Fruit fly (Drosophila melanogaster) whole organism, embryonic: Measurements from ENCODE around the gene CG42232.

Experiments
- Abd-B ChIP-seq: fragments of 200-800 bp; sonication (Bioruptor generic); optimal IDR thresholded peaks from 2 replicates; lab custom pipeline; 2018; ENCODE audit warnings: missing biosample characterization, mild to moderate bottlenecking, missing genetic modification characterization, moderate library complexity
- CG11085 ChIP-seq: fragments of 200-800 bp; sonication (Bioruptor generic); IDR thresholded peaks from 2 replicates; pipeline ENCODE4 v1.3.6; 2022; ENCODE audit warnings: missing biosample characterization, missing genetic modification characterization
- CG1233 ChIP-seq: fragments of 200-800 bp; sonication (Bioruptor generic); optimal IDR thresholded peaks from 4 replicates; lab custom pipeline; 2018; ENCODE audit warnings: missing biosample characterization, mild to moderate bottlenecking, missing genetic modification characterization
- CG12744 ChIP-seq: fragments of 200-800 bp; sonication (Bioruptor generic); optimal IDR thresholded peaks from 2 replicates; lab custom pipeline; 2016; ENCODE audit warnings: missing biosample characterization, missing genetic modification characterization
- CG14710 ChIP-seq: fragments of 200-800 bp; sonication (Bioruptor generic); optimal IDR thresholded peaks from 3 replicates; lab custom pipeline; 2019; ENCODE audit warnings: missing biosample characterization, mild to moderate bottlenecking, missing genetic modification characterization, moderate library complexity
- CG15073 ChIP-seq: fragments of 200-800 bp; sonication (Bioruptor generic); optimal IDR thresholded peaks from 2 replicates; lab custom pipeline; 2016; ENCODE audit warnings: missing biosample characterization, missing genetic modification characterization
- CG1529 ChIP-seq: fragments of 200-800 bp; sonication (Bioruptor generic); optimal IDR thresholded peaks from 3 replicates; lab custom pipeline; 2018; ENCODE audit warnings: missing biosample characterization, missing genetic modification characterization
- CG17361 ChIP-seq: fragments of 200-800 bp; sonication (Bioruptor generic); IDR thresholded peaks from 3 replicates; pipeline ENCODE4 v1.3.6; 2022; ENCODE audit warnings: missing biosample characterization, missing genetic modification characterization
- CG1832 ChIP-seq: fragments of 200-800 bp; sonication (Bioruptor generic); optimal IDR thresholded peaks from 2 replicates; lab custom pipeline; 2017; ENCODE audit warnings: missing biosample characterization, mild to moderate bottlenecking, missing genetic modification characterization, inconsistent platforms
- CG2116 ChIP-seq: fragments of 200-800 bp; sonication (Bioruptor generic); optimal IDR thresholded peaks from 3 replicates; lab custom pipeline; 2018; ENCODE audit warnings: missing biosample characterization, mild to moderate bottlenecking, missing genetic modification characterization
- CG2712 ChIP-seq: fragments of 200-800 bp; optimal IDR thresholded peaks from 3 replicates; lab custom pipeline; 2019; ENCODE audit warnings: missing biosample characterization, mild to moderate bottlenecking, missing genetic modification characterization, moderate library complexity
- CG31388 ChIP-seq: fragments of 200-800 bp; sonication (Bioruptor generic); optimal IDR thresholded peaks from 2 replicates; lab custom pipeline; 2016; ENCODE audit warnings: missing biosample characterization, missing genetic modification characterization
- CG34422 ChIP-seq: fragments of 200-800 bp; sonication (Bioruptor generic); IDR thresholded peaks from 3 replicates; pipeline ENCODE4 v1.3.6; 2022; ENCODE audit warnings: missing biosample characterization, missing genetic modification characterization
- CG3995 ChIP-seq: fragments of 200-800 bp; sonication (Bioruptor generic); optimal IDR thresholded peaks from 3 replicates; lab custom pipeline; 2016; ENCODE audit warnings: missing biosample characterization, missing genetic modification characterization
- CG4328 ChIP-seq: fragments of 200-800 bp; sonication (Bioruptor generic); optimal IDR thresholded peaks from 3 replicates; lab custom pipeline; 2017; ENCODE audit warnings: missing biosample characterization, missing genetic modification reagents, missing genetic modification characterization
- CG5180 ChIP-seq: fragments of 200-800 bp; sonication (Bioruptor generic); optimal IDR thresholded peaks from 3 replicates; lab custom pipeline; 2017; ENCODE audit warnings: missing biosample characterization, missing genetic modification characterization, mild to moderate bottlenecking, moderate library complexity, missing genetic modification reagents
- CG6272 ChIP-seq: fragments of 200-800 bp; sonication (Bioruptor generic); IDR thresholded peaks from 2 replicates; pipeline ENCODE4 v1.3.6; 2022; ENCODE audit warnings: missing biosample characterization, missing genetic modification characterization
- CG6765 ChIP-seq: fragments of 200-800 bp; sonication (Bioruptor generic); optimal IDR thresholded peaks from 3 replicates; lab custom pipeline; 2017; ENCODE audit warnings: missing biosample characterization, mild to moderate bottlenecking, missing genetic modification characterization
- CG7357 ChIP-seq: fragments of 200-800 bp; sonication (Bioruptor generic); IDR thresholded peaks from 3 replicates; pipeline ENCODE4 v1.3.6; 2022; ENCODE audit warnings: missing biosample characterization, missing genetic modification characterization
- CG7987 ChIP-seq: fragments of 200-800 bp; sonication (Bioruptor generic); optimal IDR thresholded peaks from 2 replicates; lab custom pipeline; 2018; ENCODE audit warnings: missing biosample characterization, mild to moderate bottlenecking, missing genetic modification characterization, moderate library complexity
- CG8359 ChIP-seq: fragments of 200-800 bp; sonication (Bioruptor generic); optimal IDR thresholded peaks from 2 replicates; lab custom pipeline; 2017; ENCODE audit warnings: missing biosample characterization, mild to moderate bottlenecking, missing genetic modification characterization, borderline replicate concordance
- Ets65A ChIP-seq: fragments of 200-800 bp; sonication (Bioruptor generic); peaks from one replicate; lab custom pipeline; 2016; ENCODE audit warnings: missing biosample characterization, missing genetic modification characterization
- GATAe ChIP-seq: fragments of 200-800 bp; sonication (Bioruptor generic); conservative IDR thresholded peaks from 2 replicates; pipeline ENCODE4 v1.3.6; 2022; ENCODE audit warnings: missing biosample characterization, missing genetic modification characterization
- Hmr ChIP-seq: fragments of 200-800 bp; sonication (Bioruptor generic); optimal IDR thresholded peaks from 3 replicates; lab custom pipeline; 2017; ENCODE audit warnings: mild to moderate bottlenecking, missing biosample characterization, missing genetic modification reagents, missing genetic modification characterization
- MBD-R2 ChIP-seq: fragments of 200-800 bp; sonication (Bioruptor generic); IDR thresholded peaks from 2 replicates; pipeline ENCODE4 v1.3.6; 2022; ENCODE audit warnings: missing biosample characterization, missing genetic modification characterization
- Neu2 ChIP-seq: fragments of 200-800 bp; sonication (Bioruptor generic); optimal IDR thresholded peaks from 3 replicates; lab custom pipeline; 2016; ENCODE audit warnings: missing biosample characterization, missing genetic modification characterization, borderline replicate concordance
- Nf-YA ChIP-seq: fragments of 200-800 bp; sonication (Bioruptor generic); IDR thresholded peaks from 2 replicates; pipeline ENCODE4 v1.3.6; 2022; ENCODE audit warnings: missing biosample characterization, missing genetic modification characterization
- Oli ChIP-seq: fragments of 200-800 bp; sonication (Bioruptor generic); optimal IDR thresholded peaks from 2 replicates; lab custom pipeline; 2018; ENCODE audit warnings: missing biosample characterization, mild to moderate bottlenecking, missing genetic modification characterization, moderate library complexity
- Poxn ChIP-seq: fragments of 200-800 bp; sonication (Bioruptor generic); IDR thresholded peaks from 2 replicates; pipeline ENCODE4 v1.3.6; 2022; ENCODE audit warnings: missing biosample characterization, missing genetic modification characterization
- Ptx1 ChIP-seq: fragments of 200-800 bp; sonication (Bioruptor generic); IDR thresholded peaks from 2 replicates; pipeline ENCODE4 v1.3.6; 2022; ENCODE audit warnings: missing biosample characterization, missing genetic modification characterization
- Stat92E ChIP-seq, 3 experiments: fragments of >200 bp in 2 of 3; fragments of 200-800 bp in 1 of 3; sonication (Bioruptor generic) in 1 of 3; optimal IDR thresholded peaks; 2 replicates each; lab custom pipeline; 2017 to 2019; ENCODE audit warnings: missing biosample characterization in 3 of 3, missing genetic modification characterization in 3 of 3, mild to moderate bottlenecking in 1 of 3, moderate library complexity in 1 of 3
- al ChIP-seq: fragments of 200-800 bp; sonication (Bioruptor generic); IDR thresholded peaks from 2 replicates; pipeline ENCODE4 v1.3.6; 2022; ENCODE audit warnings: missing biosample characterization, missing genetic modification characterization
- amos ChIP-seq: fragments of 200-800 bp; sonication (Bioruptor generic); IDR thresholded peaks from 2 replicates; pipeline ENCODE4 v1.3.6; 2022; ENCODE audit warnings: missing biosample characterization, missing genetic modification characterization; ENCODE audit not compliant: partially characterized antibody
- ase ChIP-seq: fragments of 200-800 bp; sonication (Bioruptor generic); IDR thresholded peaks from 3 replicates; pipeline ENCODE4 v1.3.6; 2022; ENCODE audit warnings: missing biosample characterization, missing genetic modification characterization
- br ChIP-seq: fragments of >200 bp; optimal IDR thresholded peaks from 2 replicates; lab custom pipeline; 2017
- btn ChIP-seq: fragments of 200-800 bp; sonication (Bioruptor generic); optimal IDR thresholded peaks from 2 replicates; lab custom pipeline; 2016; ENCODE audit warnings: missing biosample characterization, missing genetic modification characterization
- chinmo ChIP-seq: fragments of 200-800 bp; sonication (Bioruptor generic); IDR thresholded peaks from 4 replicates; pipeline ENCODE4 v1.3.6; 2022; ENCODE audit warnings: missing biosample characterization, missing genetic modification characterization; ENCODE audit not compliant: partially characterized antibody
- fd96Cb ChIP-seq: fragments of 200-800 bp; sonication (Bioruptor generic); optimal IDR thresholded peaks from 2 replicates; lab custom pipeline; 2018; ENCODE audit warnings: missing biosample characterization, mild to moderate bottlenecking, missing genetic modification characterization, moderate library complexity
- gce ChIP-seq: fragments of 200-800 bp; sonication (Bioruptor generic); IDR thresholded peaks from 3 replicates; pipeline ENCODE4 v1.3.6; 2022; ENCODE audit warnings: missing biosample characterization, missing genetic modification characterization
- mirr ChIP-seq: fragments of 200-800 bp; sonication (Bioruptor generic); optimal IDR thresholded peaks from 3 replicates; lab custom pipeline; 2018; ENCODE audit warnings: missing biosample characterization, mild to moderate bottlenecking, missing genetic modification characterization
- pan ChIP-seq, 4 experiments: fragments of >200 bp in 3 of 4; fragments of 200-800 bp in 1 of 4; sonication (Bioruptor generic) in 1 of 4; optimal IDR thresholded peaks in 3 of 4; IDR thresholded peaks in 1 of 4; 2 replicates each; pipeline versions ENCODE4 v1.3.6 to Lab custom; 2017 to 2022; ENCODE audit warnings: missing biosample characterization in 2 of 4, missing genetic modification characterization in 2 of 4, mixed read lengths in 1 of 4
- seq ChIP-seq: fragments of 200-800 bp; sonication (Bioruptor generic); IDR thresholded peaks from 2 replicates; pipeline ENCODE4 v1.3.6; 2022; ENCODE audit warnings: missing biosample characterization, missing genetic modification characterization
- slp2 ChIP-seq: fragments of 200-800 bp; sonication (Bioruptor generic); optimal IDR thresholded peaks from 2 replicates; lab custom pipeline; 2016; ENCODE audit warnings: missing biosample characterization, missing genetic modification characterization
- trem ChIP-seq: fragments of 200-800 bp; optimal IDR thresholded peaks from 3 replicates; lab custom pipeline; 2019; ENCODE audit warnings: missing biosample characterization, mild to moderate bottlenecking, missing genetic modification characterization, moderate library complexity
- zf30C ChIP-seq: fragments of 200-800 bp; sonication (Bioruptor generic); optimal IDR thresholded peaks from 3 replicates; lab custom pipeline; 2018; ENCODE audit warnings: missing biosample characterization, mild to moderate bottlenecking, missing genetic modification characterization

Gene CG42232

DNA sequence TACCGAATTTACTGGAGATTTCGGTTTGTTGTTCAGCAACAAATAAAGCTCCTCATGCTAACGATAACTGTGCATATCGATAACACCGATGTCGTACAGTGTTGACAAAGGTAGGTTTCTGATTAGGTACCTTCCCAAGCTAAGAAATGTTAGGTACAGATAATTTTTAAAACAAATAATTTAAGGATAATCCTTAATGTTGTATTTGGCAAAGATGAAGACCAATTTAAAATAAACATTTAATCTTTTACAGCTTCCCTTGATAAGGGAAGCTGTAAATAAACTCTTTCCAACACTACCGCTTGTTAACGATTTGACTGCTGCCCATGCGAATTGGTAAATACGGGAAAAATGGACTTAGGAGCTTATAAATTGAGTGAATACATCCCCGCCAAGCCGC is 26.5 kb downstream of the CG42232 start, which contains the start of the genes Ttc1 and CG14882 (continued):
- TF ChIP-seq ase (peak; percentile 87), zf30C (no peak), CG7357 (no peak), CG31388 (no peak), al (peak; percentile 59), Hmr (no peak), CG1233 (GFP tag; lab: Kevin White, UChicago) (peak; percentile 53), btn (GFP tag; lab: Kevin White, UChicago) (peak; percentile 44), CG2712 (tag; lab: Kevin White, UChicago) (peak; percentile 80), CG6272 (GFP tag; lab: Robert Waterston, UW) (peak; percentile 65; the same call in 1 of the 2 replicates), CG2116 (peak; percentile 72), CG15073 (GFP tag; lab: Kevin White, UChicago) (no peak), MBD-R2 (peak; percentile 93), CG8359 (GFP tag; lab: Kevin White, UChicago) (no peak), CG1832 (GFP tag; lab: Kevin White, UChicago) (no peak), CG5180 (GFP tag; lab: Kevin White, UChicago) (no peak), Ets65A (peak; percentile 94), Ptx1 (GFP tag; lab: Robert Waterston, UW) (peak; percentile 91), seq (peak; percentile 91), CG7987 (GFP tag; lab: Kevin White, UChicago) (peak; percentile 24), CG4328 (peak; percentile 38), pan (optimal IDR thresholded peaks at IDR 0.05; lab: Kevin White, UChicago) (no peak), pan (GFP tag; optimal IDR thresholded peaks at IDR 0.05 in 1 of 2, IDR thresholded peaks at IDR 0.05 in 1 of 2) (peak in 1 of 2 experiments; percentile 81), GATAe (GFP tag; lab: Robert Waterston, UW) (no peak; the same call in 1 of the 2 replicates), Stat92E (GFP tag; optimal IDR thresholded peaks at IDR 0.05; lab: Kevin White, UChicago) (peak in 1 of 3 experiments; percentile 17), CG6765 (peak; percentile 58), trem (tag; lab: Kevin White, UChicago) (peak; percentile 40), slp2 (GFP tag; lab: Kevin White, UChicago) (peak; percentile 48), Nf-YA (GFP tag; lab: Robert Waterston, UW) (no peak), CG17361 (GFP tag; lab: Robert Waterston, UW) (peak; percentile 75; the same call in 2 of the 3 replicates), Abd-B (no peak), amos (GFP tag; lab: Robert Waterston, UW) (peak; percentile 51; the same call in 1 of the 2 replicates), CG14710 (tag; lab: Kevin White, UChicago) (peak; percentile 69), Poxn (peak; percentile 76), CG34422 (peak; percentile 93), Oli (tag; lab: Kevin White, UChicago) (peak; percentile 76), CG12744 (peak; percentile 77), CG1529 (GFP tag; lab: Kevin White, UChicago) (peak; percentile 62), CG3995 (GFP tag; lab: Kevin White, UChicago) (peak; percentile 66), fd96Cb (tag; lab: Kevin White, UChicago) (peak; percentile 51), gce (GFP tag; lab: Robert Waterston, UW) (peak; percentile 13; the same call in 1 of the 3 replicates), Neu2 (GFP tag; lab: Kevin White, UChicago) (no peak), CG11085 (GFP tag; lab: Robert Waterston, UW) (peak; percentile 88), mirr (GFP tag; lab: Kevin White, UChicago) (peak; percentile 52), br (lab: Kevin White, UChicago) (no peak), chinmo (GFP tag; lab: Robert Waterston, UW) (no peak)
